Worm (Caenorhabditis elegans): ENCODE measurements around the gene scl-21.

Gene scl-21

ce11 chrV:19445442-19445841 lies 50.0 kb downstream of the scl-21 start, which contains the start of gene M04C3.1:
TSS of gene M04C3.1 (minus strand) at chrV:19445605.
- TF ChIP-seq hnd-1 (tag; optimal IDR thresholded peaks at IDR 0.05), result no peak
- no peak for TF ChIP-seq aly-1 (tag; optimal IDR thresholded peaks at IDR 0.05)
- no peak for TF ChIP-seq tbx-11 (GFP tag; IDR thresholded peaks at IDR 0.05)
- no peak for TF ChIP-seq scrt-1 (GFP tag; IDR thresholded peaks at IDR 0.05)
- TF ChIP-seq ceh-36 (tag; optimal IDR thresholded peaks at IDR 0.05), result no peak
